Worm (Caenorhabditis elegans) whole organism, L3 larva: ENCODE results near the gene srab-24.

Experiments
- R02D3.7 ChIP-seq: fragments of 150-350 bp; optimal IDR thresholded peaks from 2 replicates; lab custom pipeline; 2014; ENCODE audit warnings: missing biosample characterization, missing genetic modification characterization
- ceh-16 ChIP-seq: sonication (generic microtip); optimal IDR thresholded peaks from 2 replicates; lab custom pipeline; 2017; ENCODE audit warnings: missing biosample characterization, missing genetic modification characterization
- ceh-28 ChIP-seq: fragments of 150-350 bp; optimal IDR thresholded peaks from 2 replicates; lab custom pipeline; 2014; ENCODE audit warnings: missing biosample characterization, missing genetic modification reagents, missing genetic modification characterization
- ceh-82 ChIP-seq: fragments of 150-350 bp; optimal IDR thresholded peaks from 2 replicates; lab custom pipeline; 2014; ENCODE audit warnings: missing biosample characterization, missing genetic modification characterization
- ceh-9 ChIP-seq: sonication (generic microtip); optimal IDR thresholded peaks from 2 replicates; lab custom pipeline; 2018; ENCODE audit warnings: missing biosample characterization, missing genetic modification characterization
- daf-12 ChIP-seq: fragments of 150-350 bp; optimal IDR thresholded peaks from 2 replicates; lab custom pipeline; 2014; ENCODE audit warnings: missing biosample characterization, missing genetic modification reagents, missing genetic modification characterization
- egl-27 ChIP-seq: sonication (generic microtip); optimal IDR thresholded peaks from 4 replicates; lab custom pipeline; 2017; ENCODE audit warnings: missing biosample characterization, missing genetic modification reagents, missing genetic modification characterization
- egl-5 ChIP-seq: fragments of 150-350 bp; optimal IDR thresholded peaks from 2 replicates; lab custom pipeline; 2017; ENCODE audit warnings: missing biosample characterization, missing genetic modification reagents, missing genetic modification characterization, inconsistent platforms
- elt-1 ChIP-seq: fragments of 150-350 bp; optimal IDR thresholded peaks from 2 replicates; lab custom pipeline; 2014; ENCODE audit warnings: missing biosample characterization, missing genetic modification characterization
- elt-3 ChIP-seq, 3 experiments: fragments of 150-350 bp in 1 of 3; sonication (generic microtip) in 2 of 3; optimal IDR thresholded peaks; 2 replicates in 2 of 3; 4 replicates in 1 of 3; lab custom pipeline; 2014 to 2017; ENCODE audit warnings: missing biosample characterization in 3 of 3, missing genetic modification characterization in 3 of 3
- eor-1 ChIP-seq, 2 experiments: fragments of 150-350 bp; optimal IDR thresholded peaks; 2 replicates each; lab custom pipeline; 2014 to 2018; ENCODE audit warnings: missing biosample characterization in 2 of 2, missing genetic modification characterization in 2 of 2
- fkh-10 ChIP-seq: sonication (generic microtip); optimal IDR thresholded peaks from 2 replicates; lab custom pipeline; 2017; ENCODE audit warnings: missing biosample characterization, missing genetic modification reagents, missing genetic modification characterization
- fkh-2 ChIP-seq: fragments of 150-350 bp; optimal IDR thresholded peaks from 2 replicates; lab custom pipeline; 2014; ENCODE audit warnings: missing biosample characterization, missing genetic modification reagents, missing genetic modification characterization
- fos-1 ChIP-seq: fragments of 150-350 bp; optimal IDR thresholded peaks from 2 replicates; lab custom pipeline; 2014; ENCODE audit warnings: missing biosample characterization, missing genetic modification characterization
- hmg-11 ChIP-seq: sonication (generic microtip); optimal IDR thresholded peaks from 2 replicates; lab custom pipeline; 2016; ENCODE audit warnings: missing genetic modification characterization, missing compliant biosample characterization
- lin-15B ChIP-seq: fragments of 150-350 bp; optimal IDR thresholded peaks from 2 replicates; lab custom pipeline; 2014; ENCODE audit warnings: missing biosample characterization, missing genetic modification characterization
- lsy-12 ChIP-seq: sonication (generic microtip); optimal IDR thresholded peaks from 2 replicates; lab custom pipeline; 2016; ENCODE audit warnings: mild to moderate bottlenecking, missing genetic modification characterization, missing compliant biosample characterization
- mdl-1 ChIP-seq: fragments of 150-350 bp; optimal IDR thresholded peaks from 2 replicates; lab custom pipeline; 2014; ENCODE audit warnings: missing biosample characterization, missing genetic modification characterization
- nfya-1 ChIP-seq: sonication (generic microtip); optimal IDR thresholded peaks from 2 replicates; lab custom pipeline; 2017; ENCODE audit warnings: missing genetic modification characterization, mild to moderate bottlenecking, missing compliant biosample characterization, antibody characterized with exemption, moderate library complexity; ENCODE audit not compliant: insufficient read depth
- nhr-11 ChIP-seq: fragments of 150-350 bp; optimal IDR thresholded peaks from 2 replicates; lab custom pipeline; 2014; ENCODE audit warnings: missing biosample characterization, missing genetic modification characterization
- nhr-12 ChIP-seq: fragments of 150-350 bp; optimal IDR thresholded peaks from 2 replicates; lab custom pipeline; 2014; ENCODE audit warnings: missing biosample characterization, missing genetic modification characterization
- nhr-23 ChIP-seq: fragments of 150-350 bp; optimal IDR thresholded peaks from 2 replicates; lab custom pipeline; 2014; ENCODE audit warnings: missing biosample characterization, missing genetic modification reagents, missing genetic modification characterization
- nhr-237 ChIP-seq: fragments of 150-350 bp; optimal IDR thresholded peaks from 2 replicates; lab custom pipeline; 2014; ENCODE audit warnings: missing biosample characterization, missing genetic modification characterization
- nhr-28 ChIP-seq: fragments of 150-350 bp; optimal IDR thresholded peaks from 2 replicates; lab custom pipeline; 2014; ENCODE audit warnings: missing biosample characterization, missing genetic modification characterization
- nhr-43 ChIP-seq: sonication (generic microtip); optimal IDR thresholded peaks from 2 replicates; lab custom pipeline; 2016; ENCODE audit warnings: mild to moderate bottlenecking, missing genetic modification characterization, missing compliant biosample characterization; ENCODE audit not compliant: poor library complexity, severe bottlenecking
- nhr-76 ChIP-seq: fragments of 150-350 bp; sonication (generic microtip); optimal IDR thresholded peaks from 5 replicates; lab custom pipeline; 2014; ENCODE audit warnings: missing biosample characterization, missing genetic modification characterization
- nhr-77 ChIP-seq: fragments of 150-350 bp; optimal IDR thresholded peaks from 2 replicates; lab custom pipeline; 2014; ENCODE audit warnings: missing biosample characterization, missing genetic modification characterization
- pha-4 ChIP-seq: fragments of 150-350 bp; optimal IDR thresholded peaks from 2 replicates; lab custom pipeline; 2014; ENCODE audit warnings: missing biosample characterization, missing genetic modification reagents, missing genetic modification characterization
- pqm-1 ChIP-seq: fragments of 150-350 bp; optimal IDR thresholded peaks from 2 replicates; lab custom pipeline; 2017; ENCODE audit warnings: missing biosample characterization, missing genetic modification characterization, inconsistent platforms
- sea-2 ChIP-seq: fragments of 150-350 bp; sonication (generic microtip); optimal IDR thresholded peaks from 4 replicates; lab custom pipeline; 2014; ENCODE audit warnings: missing biosample characterization, missing genetic modification reagents, missing genetic modification characterization
- skn-1 ChIP-seq: fragments of 150-350 bp; optimal IDR thresholded peaks from 2 replicates; lab custom pipeline; 2014; ENCODE audit warnings: missing biosample characterization, missing genetic modification characterization
- snpc-4 ChIP-seq: fragments of 150-350 bp; optimal IDR thresholded peaks from 2 replicates; lab custom pipeline; 2014; ENCODE audit warnings: missing biosample characterization, missing genetic modification characterization
- tbx-2 ChIP-seq: sonication (generic microtip); optimal IDR thresholded peaks from 2 replicates; lab custom pipeline; 2016; ENCODE audit warnings: mild to moderate bottlenecking, missing genetic modification characterization, missing compliant biosample characterization
- unc-39 ChIP-seq: sonication (generic microtip); optimal IDR thresholded peaks from 4 replicates; lab custom pipeline; 2017; ENCODE audit warnings: missing biosample characterization, missing genetic modification characterization
- unc-62 ChIP-seq: fragments of 150-350 bp; sonication (generic microtip); optimal IDR thresholded peaks from 4 replicates; lab custom pipeline; 2014; ENCODE audit warnings: missing biosample characterization, missing genetic modification reagents, missing genetic modification characterization
- zag-1 ChIP-seq: fragments of 150-350 bp; optimal IDR thresholded peaks from 2 replicates; lab custom pipeline; 2014; ENCODE audit warnings: missing biosample characterization, missing genetic modification characterization
- ztf-11 ChIP-seq: fragments of 150-350 bp; optimal IDR thresholded peaks from 2 replicates; lab custom pipeline; 2014; ENCODE audit warnings: missing biosample characterization, missing genetic modification characterization
- ztf-4 ChIP-seq: fragments of 150-350 bp; optimal IDR thresholded peaks from 2 replicates; lab custom pipeline; 2014; ENCODE audit warnings: missing biosample characterization, missing genetic modification characterization

srab-24 gene

ce11 chrIV:14268882-14269281 lies 18.9 kb upstream of the srab-24 start:
- no peak for TF ChIP-seq ceh-9 (tag; lab: Kevin White, UChicago)
- TF ChIP-seq egl-5 = no peak
- no peak for TF ChIP-seq egl-27 (tag; lab: Kevin White, UChicago)
- no peak for TF ChIP-seq elt-1
- TF ChIP-seq fkh-10 = no peak
- no peak for TF ChIP-seq snpc-4 (tag; lab: Kevin White, UChicago)
- no peak for TF ChIP-seq eor-1 (tag; optimal IDR thresholded peaks at IDR 0.05; lab: Kevin White, UChicago)
- TF ChIP-seq pqm-1 (tag; lab: Kevin White, UChicago) = no peak
- TF ChIP-seq pha-4 (tag; lab: Kevin White, UChicago) = no peak
- no peak for TF ChIP-seq unc-62 (GFP tag; lab: Kevin White, UChicago)
- TF ChIP-seq elt-3 (tag; optimal IDR thresholded peaks at IDR 0.05; lab: Kevin White, UChicago) = no peak

- peak; percentile 29 for TF ChIP-seq skn-1
- peak; percentile 13 for TF ChIP-seq lin-15B
- no peak for TF ChIP-seq fos-1 (tag; lab: Kevin White, UChicago)
- peak; percentile 80 for TF ChIP-seq hmg-11
- no peak for TF ChIP-seq fkh-2
- TF ChIP-seq lsy-12 = no peak
- TF ChIP-seq unc-62 (GFP tag; lab: Kevin White, UChicago) = peak; percentile 3
- TF ChIP-seq ceh-9 (tag; lab: Kevin White, UChicago) = no peak
- peak; percentile 7 for TF ChIP-seq snpc-4 (tag; lab: Kevin White, UChicago)
- TF ChIP-seq mdl-1 (tag; lab: Kevin White, UChicago) = no peak
- TF ChIP-seq nfya-1 (tag; lab: Kevin White, UChicago) = peak; percentile 79
- TF ChIP-seq eor-1 (tag; optimal IDR thresholded peaks at IDR 0.05; lab: Kevin White, UChicago) = no peak
- peak; percentile 96 for TF ChIP-seq fkh-10
Observed at ce11 chrIV:14260761-14261160, 10.7 kb upstream of the srab-24 start.

ce11 chrIV:14259197-14259596 lies 9.2 kb upstream of the srab-24 start:
- TF ChIP-seq ceh-82 (tag; lab: Kevin White, UChicago) (no peak), pha-4 (tag; lab: Kevin White, UChicago) (no peak), zag-1 (tag; lab: Kevin White, UChicago) (no peak)

- TF ChIP-seq pha-4 (tag; lab: Kevin White, UChicago) (no peak), nhr-23 (tag; lab: Kevin White, UChicago) (no peak), lin-15B (no peak), hmg-11 (no peak), nhr-76 (tag; lab: Kevin White, UChicago) (no peak), elt-1 (no peak), nhr-12 (no peak), nhr-237 (tag; lab: Kevin White, UChicago) (no peak), R02D3.7 (no peak), nfya-1 (tag; lab: Kevin White, UChicago) (no peak), skn-1 (no peak), nhr-77 (tag; lab: Kevin White, UChicago) (no peak), pqm-1 (tag; lab: Kevin White, UChicago) (no peak), ceh-16 (no peak), daf-12 (tag; lab: Kevin White, UChicago) (no peak)
Observed at ce11 chrIV:14257528-14257927, 7.5 kb upstream of the srab-24 start.

DNA sequence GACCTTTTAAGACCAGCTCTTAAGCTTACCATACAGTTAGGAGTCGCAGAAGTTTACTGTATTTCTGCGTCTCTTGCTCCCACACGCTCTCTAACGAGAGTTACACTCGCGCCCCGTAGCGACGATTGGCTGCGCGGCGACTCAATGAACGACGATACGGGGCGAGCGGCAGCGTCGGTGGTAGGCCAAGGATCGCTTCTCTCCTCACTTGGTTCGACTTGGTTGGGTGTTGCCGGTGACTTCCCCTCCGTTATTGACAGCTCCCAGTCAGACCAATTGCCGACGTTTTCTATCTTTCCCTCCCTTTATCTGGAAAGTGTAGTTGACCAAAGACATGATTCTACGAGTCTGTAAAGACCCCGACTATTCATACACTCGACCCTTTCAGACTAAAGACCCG lies 5.6 kb upstream of the srab-24 start:
- no peak for TF ChIP-seq egl-27 (tag; lab: Kevin White, UChicago)
- no peak for TF ChIP-seq fkh-10
- TF ChIP-seq, all 47 proteins: peak for 0

DNA sequence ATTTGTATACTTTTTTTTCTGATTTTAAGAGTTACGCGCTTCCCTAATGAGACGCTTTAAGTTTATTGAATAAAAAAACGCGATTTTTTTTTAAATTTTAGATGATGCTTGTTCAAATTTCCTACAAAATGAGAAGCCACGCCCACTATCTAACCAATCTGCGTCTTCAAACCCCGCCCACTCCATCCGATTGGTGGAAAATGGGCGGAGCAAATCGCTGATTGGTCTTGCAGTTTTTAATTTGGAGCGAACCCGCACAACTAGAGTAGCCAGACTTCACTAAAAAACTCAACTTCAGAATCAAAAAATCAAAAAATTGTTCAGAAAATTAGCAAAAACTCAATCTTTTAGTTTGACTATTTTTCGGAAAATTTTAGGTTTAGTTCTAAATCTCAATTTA lies 566 bp downstream of the srab-24 start:
- TF ChIP-seq ceh-9 (tag; lab: Kevin White, UChicago) (no peak), nfya-1 (tag; lab: Kevin White, UChicago) (peak; percentile 92), sea-2 (GFP tag; lab: Kevin White, UChicago) (no peak)

ce11 chrIV:14244357-14244756 lies 5.7 kb downstream of the srab-24 start, which contains the start of gene Y64G10A.2:
Gene Y64G10A.2 (minus strand): TSS chrIV:14244457.
- TF ChIP-seq ztf-4 (tag; lab: Kevin White, UChicago) (no peak), skn-1 (no peak), nhr-28 (tag; lab: Kevin White, UChicago) (no peak), zag-1 (tag; lab: Kevin White, UChicago) (no peak), mdl-1 (tag; lab: Kevin White, UChicago) (no peak), ztf-11 (no peak), tbx-2 (no peak), R02D3.7 (no peak), nhr-11 (tag; lab: Kevin White, UChicago) (no peak), nhr-43 (no peak), ceh-82 (tag; lab: Kevin White, UChicago) (no peak), unc-39 (tag; lab: Kevin White, UChicago) (no peak), fkh-10 (no peak), egl-5 (no peak), elt-1 (no peak), nhr-76 (tag; lab: Kevin White, UChicago) (no peak), ceh-28 (tag; lab: Kevin White, UChicago) (no peak)
